Fruit fly (Drosophila melanogaster) whole organism, prepupa: ENCODE results near the gene CG12674.

Experiments
- Met ChIP-seq: fragments of 200-800 bp; sonication (Bioruptor generic); optimal IDR thresholded peaks from 3 replicates; lab custom pipeline; 2016; ENCODE audit warnings: missing biosample characterization, missing genetic modification characterization
- Smox ChIP-seq: fragments of 200-800 bp; sonication (Bioruptor generic); optimal IDR thresholded peaks from 3 replicates; lab custom pipeline; 2016; ENCODE audit warnings: missing biosample characterization, missing genetic modification characterization
- eg ChIP-seq: fragments of 200-800 bp; sonication (Bioruptor generic); IDR thresholded peaks from 3 replicates; pipeline ENCODE4 v1.3.6; 2022; ENCODE audit warnings: missing biosample characterization, missing genetic modification characterization

DNA sequence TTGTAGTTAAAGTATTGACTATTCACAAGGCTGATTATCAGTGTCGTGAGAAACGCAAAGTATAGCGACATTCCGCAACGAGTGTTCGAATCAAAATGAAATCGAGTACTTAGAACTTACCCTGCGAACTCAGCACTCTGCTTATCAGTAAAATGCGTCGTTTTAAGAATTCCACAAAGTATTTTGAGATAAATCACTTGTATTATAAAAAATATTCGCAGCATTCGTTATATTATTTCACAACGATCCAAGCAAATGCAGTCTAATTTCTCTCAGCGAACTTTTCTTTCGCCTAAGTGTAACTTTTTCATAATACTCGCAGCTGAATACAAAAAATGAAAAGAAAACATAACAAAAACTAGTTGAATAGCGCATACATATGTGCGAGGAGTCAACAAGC is 49.4 kb downstream of the CG12674 start, which contains the start of gene CG4259:
- TF ChIP-seq eg (GFP tag; lab: Robert Waterston, UW) (no peak), Met (GFP tag; lab: Kevin White, UChicago) (no peak), Smox (GFP tag; lab: Kevin White, UChicago) (no peak)
